Worm (Caenorhabditis elegans) whole organism, late embryonic: ENCODE data around the gene cdc-25.2.

ENCODE experiments used
- ceh-14 ChIP-seq: sonication (generic microtip); optimal IDR thresholded peaks from 2 replicates; lab custom pipeline; 2016; ENCODE audit warnings: missing genotype, missing genetic modification characterization, missing compliant biosample characterization
- hlh-30 ChIP-seq: sonication (generic microtip); optimal IDR thresholded peaks from 2 replicates; lab custom pipeline; 2017; ENCODE audit warnings: antibody characterized with exemption, missing genetic modification characterization, missing compliant biosample characterization; ENCODE audit not compliant: insufficient read depth
- unc-55 ChIP-seq: sonication (generic microtip); optimal IDR thresholded peaks from 2 replicates; lab custom pipeline; 2017; ENCODE audit warnings: missing biosample characterization, missing genetic modification reagents, missing genetic modification characterization

DNA sequence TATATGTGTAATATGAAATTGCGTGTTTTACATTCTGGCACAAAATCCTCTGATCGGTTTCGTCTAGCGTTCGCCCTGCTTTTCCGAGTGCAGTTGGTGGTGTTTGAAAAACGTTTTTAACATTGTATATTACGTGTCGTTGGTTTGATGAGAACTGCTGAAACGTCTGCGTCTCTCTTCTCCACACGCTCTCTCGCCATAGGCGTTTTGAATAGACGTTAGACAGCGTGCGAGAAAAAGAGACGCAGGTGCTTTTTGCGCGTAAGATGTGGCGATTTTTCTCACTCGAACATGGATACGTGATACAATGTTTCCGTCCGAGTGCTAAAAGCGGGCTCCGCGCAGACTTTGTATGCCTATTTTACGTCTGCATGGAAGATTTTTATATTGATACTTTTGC lies 53.7 kb downstream of the cdc-25.2 start:
- TF ChIP-seq hlh-30 (tag; lab: Kevin White, UChicago) (no peak), unc-55 (no peak), ceh-14 (tag; lab: Kevin White, UChicago) (no peak)
